Worm (Caenorhabditis elegans): Measurements from ENCODE around the gene F36G9.3.

ce11 chrV:15917458-15917857 lies 39.7 kb upstream of the F36G9.3 start, which contains the start of gene F35E8.9:
- TF ChIP-seq lsy-2 (tag; optimal IDR thresholded peaks at IDR 0.05) (no peak), ztf-11 (tag; optimal IDR thresholded peaks at IDR 0.05) (no peak), snpc-4 (tag; optimal IDR thresholded peaks at IDR 0.05) (no peak), elt-3 (tag; optimal IDR thresholded peaks at IDR 0.05) (no peak), sem-2 (GFP tag; optimal IDR thresholded peaks at IDR 0.05) (no peak), pha-4 (tag; optimal IDR thresholded peaks at IDR 0.05) (no peak), nhr-12 (tag; optimal IDR thresholded peaks at IDR 0.05) (no peak), nhr-237 (tag; optimal IDR thresholded peaks at IDR 0.05) (no peak), tbx-8 (GFP tag; optimal IDR thresholded peaks at IDR 0.05) (no peak), ham-2 (GFP tag; optimal IDR thresholded peaks at IDR 0.05) (no peak), ces-1 (GFP tag; optimal IDR thresholded peaks at IDR 0.05) (no peak), unc-120 (tag; optimal IDR thresholded peaks at IDR 0.05; ENCODE audit: poor library complexity, severe bottlenecking) (no peak)

Data from whole organism, mixed stage, embryonic.